Fruit fly (Drosophila melanogaster) whole organism, embryonic: ENCODE measurements around the gene CG9133.

Source experiments
- Abd-B ChIP-seq: fragments of 200-800 bp; sonication (Bioruptor generic); optimal IDR thresholded peaks from 2 replicates; lab custom pipeline; 2018; ENCODE audit warnings: missing biosample characterization, mild to moderate bottlenecking, missing genetic modification characterization, moderate library complexity
- Aef1 ChIP-seq: fragments of 200-800 bp; sonication (Bioruptor generic); IDR thresholded peaks from 3 replicates; pipeline ENCODE4 v1.3.6; 2022; ENCODE audit warnings: missing biosample characterization, missing genetic modification characterization
- B-H1 ChIP-seq: fragments of 200-800 bp; sonication (Bioruptor generic); IDR thresholded peaks from 3 replicates; pipeline ENCODE4 v1.3.6; 2022; ENCODE audit warnings: missing biosample characterization, missing genetic modification characterization
- Bdp1 ChIP-seq: fragments of 200-800 bp; sonication (Bioruptor generic); optimal IDR thresholded peaks from 3 replicates; lab custom pipeline; 2016; ENCODE audit warnings: missing biosample characterization, missing genetic modification characterization
- CG10654 ChIP-seq: fragments of 200-800 bp; sonication (Bioruptor generic); optimal IDR thresholded peaks from 2 replicates; lab custom pipeline; 2016; ENCODE audit warnings: missing biosample characterization, missing genetic modification characterization
- CG11085 ChIP-seq: fragments of 200-800 bp; sonication (Bioruptor generic); IDR thresholded peaks from 2 replicates; pipeline ENCODE4 v1.3.6; 2022; ENCODE audit warnings: missing biosample characterization, missing genetic modification characterization
- CG11398 ChIP-seq: fragments of 200-800 bp; sonication (Bioruptor generic); optimal IDR thresholded peaks from 2 replicates; lab custom pipeline; 2016; ENCODE audit warnings: missing biosample characterization, missing genetic modification characterization
- CG1233 ChIP-seq: fragments of 200-800 bp; sonication (Bioruptor generic); optimal IDR thresholded peaks from 4 replicates; lab custom pipeline; 2018; ENCODE audit warnings: missing biosample characterization, mild to moderate bottlenecking, missing genetic modification characterization
- CG12744 ChIP-seq: fragments of 200-800 bp; sonication (Bioruptor generic); optimal IDR thresholded peaks from 2 replicates; lab custom pipeline; 2016; ENCODE audit warnings: missing biosample characterization, missing genetic modification characterization
- CG15514 ChIP-seq: fragments of 200-800 bp; sonication (Bioruptor generic); optimal IDR thresholded peaks from 3 replicates; lab custom pipeline; 2017; ENCODE audit warnings: missing biosample characterization, missing genetic modification characterization, mild to moderate bottlenecking, moderate library complexity, missing genetic modification reagents
- CG18011 ChIP-seq: fragments of 200-800 bp; sonication (Bioruptor generic); optimal IDR thresholded peaks from 2 replicates; lab custom pipeline; 2017; ENCODE audit warnings: missing biosample characterization, missing genetic modification characterization, mild to moderate bottlenecking, moderate library complexity, missing genotype
- CG3163 ChIP-seq: fragments of 200-800 bp; sonication (Bioruptor generic); optimal IDR thresholded peaks from 3 replicates; lab custom pipeline; 2016; ENCODE audit warnings: missing biosample characterization, missing genetic modification characterization
- CG33213 ChIP-seq: fragments of 200-800 bp; sonication (Bioruptor generic); optimal IDR thresholded peaks from 3 replicates; lab custom pipeline; 2016; ENCODE audit warnings: missing biosample characterization, missing genetic modification characterization
- CG4282 ChIP-seq: fragments of 200-800 bp; sonication (Bioruptor generic); optimal IDR thresholded peaks from 2 replicates; lab custom pipeline; 2016; ENCODE audit warnings: missing biosample characterization, missing genetic modification characterization
- CG6175 ChIP-seq: fragments of 200-800 bp; sonication (Bioruptor generic); IDR thresholded peaks from 3 replicates; pipeline ENCODE4 v1.3.6; 2022; ENCODE audit warnings: missing biosample characterization, missing genetic modification characterization
- CG9797 ChIP-seq: fragments of 200-800 bp; sonication (Bioruptor generic); optimal IDR thresholded peaks from 3 replicates; lab custom pipeline; 2018; ENCODE audit warnings: missing biosample characterization, mild to moderate bottlenecking, missing genetic modification characterization
- Doc3 ChIP-seq: fragments of 200-800 bp; sonication (Bioruptor generic); IDR thresholded peaks from 3 replicates; pipeline ENCODE4 v1.3.6; 2022; ENCODE audit warnings: missing biosample characterization, missing genetic modification characterization; ENCODE audit not compliant: partially characterized antibody
- Dp ChIP-seq: fragments of 200-800 bp; sonication (Bioruptor generic); optimal IDR thresholded peaks from 2 replicates; lab custom pipeline; 2018; ENCODE audit warnings: missing biosample characterization, mild to moderate bottlenecking, missing genetic modification characterization, moderate library complexity
- E2f2 ChIP-seq: fragments of 200-800 bp; sonication (Bioruptor generic); IDR thresholded peaks from 2 replicates; pipeline ENCODE4 v1.3.6; 2022; ENCODE audit warnings: missing biosample characterization, missing genetic modification characterization
- ERR ChIP-seq: fragments of 200-800 bp; sonication (Bioruptor generic); optimal IDR thresholded peaks from 2 replicates; lab custom pipeline; 2016; ENCODE audit warnings: missing biosample characterization, missing genetic modification characterization
- HLHmδ ChIP-seq: fragments of 200-800 bp; sonication (Bioruptor generic); optimal IDR thresholded peaks from 2 replicates; lab custom pipeline; 2018; ENCODE audit warnings: missing biosample characterization, mild to moderate bottlenecking, missing genetic modification characterization, moderate library complexity
- HmgZ ChIP-seq: fragments of 200-800 bp; sonication (Bioruptor generic); optimal IDR thresholded peaks from 2 replicates; lab custom pipeline; 2018; ENCODE audit warnings: missing biosample characterization, mild to moderate bottlenecking, missing genetic modification characterization
- Hr39 ChIP-seq: fragments of >200 bp; optimal IDR thresholded peaks from 2 replicates; lab custom pipeline; 2017
- Kr ChIP-seq: fragments of 200-800 bp; sonication (Bioruptor generic); optimal IDR thresholded peaks from 2 replicates; lab custom pipeline; 2017; ENCODE audit warnings: missing biosample characterization, mild to moderate bottlenecking, missing genetic modification characterization
- Neu2 ChIP-seq: fragments of 200-800 bp; sonication (Bioruptor generic); optimal IDR thresholded peaks from 3 replicates; lab custom pipeline; 2016; ENCODE audit warnings: missing biosample characterization, missing genetic modification characterization, borderline replicate concordance
- Nf-YC ChIP-seq: fragments of 200-800 bp; optimal IDR thresholded peaks from 3 replicates; lab custom pipeline; 2019; ENCODE audit warnings: missing biosample characterization, mild to moderate bottlenecking, missing genetic modification characterization, moderate library complexity
- Optix ChIP-seq: fragments of 200-800 bp; sonication (Bioruptor generic); IDR thresholded peaks from 3 replicates; pipeline ENCODE4 v1.3.6; 2022; ENCODE audit warnings: missing biosample characterization, missing genetic modification characterization
- Ravus ChIP-seq: fragments of 200-800 bp; sonication (Bioruptor generic); IDR thresholded peaks from 2 replicates; pipeline ENCODE4 v1.3.6; 2022; ENCODE audit warnings: missing biosample characterization, missing genetic modification characterization
- ab ChIP-seq: fragments of 200-800 bp; sonication (Bioruptor generic); optimal IDR thresholded peaks from 2 replicates; lab custom pipeline; 2016; ENCODE audit warnings: missing biosample characterization, missing genetic modification characterization
- az2 ChIP-seq: fragments of 200-800 bp; sonication (Bioruptor generic); optimal IDR thresholded peaks from 3 replicates; lab custom pipeline; 2016; ENCODE audit warnings: missing biosample characterization, missing genetic modification characterization
- ci ChIP-seq: fragments of 200-800 bp; sonication (Bioruptor generic); IDR thresholded peaks from 3 replicates; pipeline ENCODE4 v1.3.6; 2022; ENCODE audit warnings: missing biosample characterization, missing genetic modification characterization
- croc ChIP-seq: fragments of 200-800 bp; sonication (Bioruptor generic); conservative IDR thresholded peaks from 3 replicates; pipeline ENCODE4 v1.3.6; 2022; ENCODE audit warnings: missing biosample characterization, missing genetic modification characterization
- dan ChIP-seq: fragments of 200-800 bp; sonication (Bioruptor generic); IDR thresholded peaks from 2 replicates; pipeline ENCODE4 v1.3.6; 2022; ENCODE audit warnings: missing biosample characterization, missing genetic modification characterization
- dpn ChIP-seq, 2 experiments: fragments of 200-800 bp; sonication (Bioruptor generic); optimal IDR thresholded peaks; 3 replicates each; lab custom pipeline; 2016; ENCODE audit warnings: missing biosample characterization in 2 of 2, missing genetic modification characterization in 2 of 2
- emc ChIP-seq: fragments of 200-800 bp; sonication (Bioruptor generic); optimal IDR thresholded peaks from 2 replicates; lab custom pipeline; 2016; ENCODE audit warnings: missing biosample characterization, missing genetic modification characterization
- ewg ChIP-seq: fragments of 200-800 bp; sonication (Bioruptor generic); optimal IDR thresholded peaks from 3 replicates; lab custom pipeline; 2017; ENCODE audit warnings: mild to moderate bottlenecking, missing biosample characterization, missing genetic modification reagents, missing genetic modification characterization
- fd96Cb ChIP-seq: fragments of 200-800 bp; sonication (Bioruptor generic); optimal IDR thresholded peaks from 2 replicates; lab custom pipeline; 2018; ENCODE audit warnings: missing biosample characterization, mild to moderate bottlenecking, missing genetic modification characterization, moderate library complexity
- ham ChIP-seq: fragments of 200-800 bp; sonication (Bioruptor generic); IDR thresholded peaks from 2 replicates; pipeline ENCODE4 v1.3.6; 2022; ENCODE audit warnings: missing biosample characterization, missing genetic modification characterization
- hth ChIP-seq: fragments of >200 bp; optimal IDR thresholded peaks from 2 replicates; lab custom pipeline; 2017; ENCODE audit warnings: inconsistent platforms
- jumu ChIP-seq: fragments of 200-800 bp; sonication (Bioruptor generic); optimal IDR thresholded peaks from 3 replicates; lab custom pipeline; 2016; ENCODE audit warnings: missing biosample characterization, missing genetic modification characterization
- kay ChIP-seq: fragments of 200-800 bp; sonication (Bioruptor generic); optimal IDR thresholded peaks from 2 replicates; lab custom pipeline; 2016; ENCODE audit warnings: missing biosample characterization, missing genetic modification characterization
- nerfin-2 ChIP-seq: fragments of 200-800 bp; sonication (Bioruptor generic); IDR thresholded peaks from 2 replicates; pipeline ENCODE4 v1.3.6; 2022; ENCODE audit warnings: missing biosample characterization, missing genetic modification characterization; ENCODE audit not compliant: partially characterized antibody
- nom ChIP-seq: fragments of 200-800 bp; sonication (Bioruptor generic); optimal IDR thresholded peaks from 2 replicates; lab custom pipeline; 2017; ENCODE audit warnings: missing biosample characterization, missing genetic modification characterization, mild to moderate bottlenecking, moderate library complexity, missing genetic modification reagents
- odd ChIP-seq: fragments of 200-800 bp; sonication (Bioruptor generic); optimal IDR thresholded peaks from 2 replicates; lab custom pipeline; 2017; ENCODE audit warnings: missing biosample characterization, mild to moderate bottlenecking, missing genetic modification characterization
- pb ChIP-seq: fragments of 200-800 bp; sonication (Bioruptor generic); optimal IDR thresholded peaks from 3 replicates; lab custom pipeline; 2016; ENCODE audit warnings: missing biosample characterization, missing genetic modification characterization
- phol ChIP-seq: fragments of 200-800 bp; sonication (Bioruptor generic); optimal IDR thresholded peaks from 3 replicates; lab custom pipeline; 2018; ENCODE audit warnings: missing biosample characterization, mild to moderate bottlenecking, missing genetic modification characterization, moderate library complexity
- rib ChIP-seq: fragments of 200-800 bp; sonication (Bioruptor generic); IDR thresholded peaks from 2 replicates; pipeline ENCODE4 v1.3.6; 2022; ENCODE audit warnings: missing biosample characterization, missing genetic modification characterization
- sens ChIP-seq: fragments of 200-800 bp; sonication (Bioruptor generic); peaks from one replicate; lab custom pipeline; 2016; ENCODE audit warnings: missing biosample characterization, missing genetic modification characterization
- slbo ChIP-seq: fragments of 200-800 bp; sonication (Bioruptor generic); IDR thresholded peaks from 2 replicates; pipeline ENCODE4 v1.3.6; 2022; ENCODE audit warnings: missing biosample characterization, missing genetic modification characterization
- ssp ChIP-seq: fragments of 200-800 bp; sonication (Bioruptor generic); IDR thresholded peaks from 2 replicates; pipeline ENCODE4 v1.3.6; 2022; ENCODE audit warnings: missing biosample characterization, missing genetic modification characterization
- toy ChIP-seq: fragments of 200-800 bp; sonication (Bioruptor generic); IDR thresholded peaks from 2 replicates; pipeline ENCODE4 v1.3.6; 2022; ENCODE audit warnings: missing biosample characterization, missing genetic modification characterization
- vvl ChIP-seq: fragments of 200-800 bp; sonication (Bioruptor generic); IDR thresholded peaks from 2 replicates; pipeline ENCODE4 v1.3.6; 2022; ENCODE audit warnings: missing biosample characterization, missing genetic modification characterization
- z ChIP-seq: fragments of 200-800 bp; sonication (Bioruptor generic); IDR thresholded peaks from 3 replicates; pipeline ENCODE4 v1.3.6; 2022; ENCODE audit warnings: missing biosample characterization, missing genetic modification characterization

CG9133 gene

DNA sequence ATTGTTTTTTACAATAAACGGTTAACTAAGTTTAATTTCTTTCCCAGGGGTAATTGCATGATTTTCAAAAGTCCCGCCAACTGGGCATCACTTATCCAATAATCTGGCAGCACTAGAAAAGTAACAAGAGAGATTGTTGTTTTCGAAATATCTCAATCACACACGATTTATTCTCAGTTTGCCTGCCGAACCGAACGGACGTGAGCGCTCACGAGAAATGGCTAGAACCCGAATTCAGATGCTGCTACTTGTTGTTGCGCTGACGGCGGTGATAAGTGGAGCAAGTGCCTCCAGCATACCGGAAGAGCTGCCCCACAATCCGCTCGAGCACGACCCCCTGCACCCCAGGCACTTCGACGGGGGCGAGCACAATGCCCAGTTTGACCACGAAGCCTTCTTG, 46.7 kb downstream of the CG9133 start, which contains the start of gene scf (continued):
- TF ChIP-seq CG4282 (GFP tag; lab: Kevin White, UChicago) (peak; percentile 28), fd96Cb (no peak), ham (GFP tag; lab: Robert Waterston, UW) (no peak), Abd-B (no peak), slbo (GFP tag; lab: Robert Waterston, UW) (peak; percentile 40), sens (peak; percentile 70), nom (GFP tag; lab: Kevin White, UChicago) (peak; percentile 38), CG11085 (GFP tag; lab: Robert Waterston, UW) (no peak), B-H1 (GFP tag; lab: Robert Waterston, UW) (no peak; the same call in 2 of the 3 replicates), Dp (GFP tag; lab: Kevin White, UChicago) (peak; percentile 91), CG9797 (GFP tag; lab: Kevin White, UChicago) (peak; percentile 1), CG11398 (GFP tag; lab: Kevin White, UChicago) (no peak), HmgZ (tag; lab: Kevin White, UChicago) (peak; percentile 26), z (GFP tag; lab: Robert Waterston, UW) (peak; percentile 57; the same call in 1 of the 3 replicates), toy (GFP tag; lab: Robert Waterston, UW) (no peak), CG10654 (GFP tag; lab: Kevin White, UChicago) (no peak), HLHmδ (peak; percentile 35), ERR (GFP tag; lab: Kevin White, UChicago) (no peak), ssp (GFP tag; lab: Robert Waterston, UW) (peak; percentile 55), ab (GFP tag; lab: Kevin White, UChicago) (no peak), Hr39 (lab: Kevin White, UChicago) (no peak), Bdp1 (GFP tag; lab: Kevin White, UChicago) (no peak), nerfin-2 (GFP tag; lab: Robert Waterston, UW) (no peak), kay (GFP tag; lab: Kevin White, UChicago) (no peak), rib (GFP tag; lab: Robert Waterston, UW) (0 out of 2 replicates have a peak, but pooled peaks have one; percentile 13), Optix (GFP tag; lab: Robert Waterston, UW) (no peak), emc (GFP tag; lab: Kevin White, UChicago) (no peak), phol (tag; lab: Kevin White, UChicago) (peak; percentile 4), az2 (GFP tag; lab: Kevin White, UChicago) (no peak), dpn (GFP tag; optimal IDR thresholded peaks at IDR 0.05; lab: Kevin White, UChicago) (no peak), CG15514 (peak; percentile 96), CG6175 (GFP tag; lab: Robert Waterston, UW) (no peak), CG33213 (peak; percentile 13), CG3163 (GFP tag; lab: Kevin White, UChicago) (peak; percentile 37), Ravus (no peak), Neu2 (GFP tag; lab: Kevin White, UChicago) (no peak), Doc3 (GFP tag; lab: Robert Waterston, UW) (peak; percentile 28; the same call in 1 of the 3 replicates), Nf-YC (tag; lab: Kevin White, UChicago) (peak; percentile 19), Kr (GFP tag; lab: Kevin White, UChicago) (no peak), pb (peak; percentile 41), vvl (peak; percentile 39), CG18011 (GFP tag; lab: Kevin White, UChicago) (no peak), jumu (GFP tag; lab: Kevin White, UChicago) (no peak), CG1233 (no peak), Aef1 (GFP tag; lab: Robert Waterston, UW) (0 out of 3 replicates have a peak, but pooled peaks have one; percentile 24), E2f2 (GFP tag; lab: Robert Waterston, UW) (peak; percentile 96), hth (lab: Kevin White, UChicago) (no peak), ci (GFP tag; lab: Robert Waterston, UW) (peak; percentile 63; the same call in 2 of the 3 replicates), ewg (GFP tag; lab: Kevin White, UChicago) (no peak), dan (no peak), odd (GFP tag; lab: Kevin White, UChicago) (no peak), croc (GFP tag; lab: Robert Waterston, UW) (no peak), CG12744 (GFP tag; lab: Kevin White, UChicago) (no peak)
